Worm (Caenorhabditis elegans) whole organism, L1 larva: ENCODE measurements around the gene gtl-2.

ENCODE experiments used
- ama-1 ChIP-seq: fragments of 150-350 bp; optimal IDR thresholded peaks from 2 replicates; lab custom pipeline; 2014
- lir-3 ChIP-seq: sonication (generic microtip); optimal IDR thresholded peaks from 2 replicates; lab custom pipeline; 2016; ENCODE audit warnings: mild to moderate bottlenecking, missing genetic modification characterization, moderate library complexity, missing compliant biosample characterization; ENCODE audit not compliant: poor library complexity
- sox-4 ChIP-seq: sonication (generic microtip); optimal IDR thresholded peaks from 2 replicates; lab custom pipeline; 2016; ENCODE audit warnings: missing genetic modification characterization, missing compliant biosample characterization
- sptf-1 ChIP-seq: fragments of 150-350 bp; optimal IDR thresholded peaks from 2 replicates; lab custom pipeline; 2014; ENCODE audit warnings: missing biosample characterization, missing genetic modification characterization
- unc-86 ChIP-seq: sonication (generic microtip); optimal IDR thresholded peaks from 2 replicates; lab custom pipeline; 2016; ENCODE audit warnings: missing genetic modification characterization, missing compliant biosample characterization
- zag-1 ChIP-seq: fragments of 150-350 bp; optimal IDR thresholded peaks from 2 replicates; lab custom pipeline; 2014; ENCODE audit warnings: missing biosample characterization, missing genetic modification characterization

DNA sequence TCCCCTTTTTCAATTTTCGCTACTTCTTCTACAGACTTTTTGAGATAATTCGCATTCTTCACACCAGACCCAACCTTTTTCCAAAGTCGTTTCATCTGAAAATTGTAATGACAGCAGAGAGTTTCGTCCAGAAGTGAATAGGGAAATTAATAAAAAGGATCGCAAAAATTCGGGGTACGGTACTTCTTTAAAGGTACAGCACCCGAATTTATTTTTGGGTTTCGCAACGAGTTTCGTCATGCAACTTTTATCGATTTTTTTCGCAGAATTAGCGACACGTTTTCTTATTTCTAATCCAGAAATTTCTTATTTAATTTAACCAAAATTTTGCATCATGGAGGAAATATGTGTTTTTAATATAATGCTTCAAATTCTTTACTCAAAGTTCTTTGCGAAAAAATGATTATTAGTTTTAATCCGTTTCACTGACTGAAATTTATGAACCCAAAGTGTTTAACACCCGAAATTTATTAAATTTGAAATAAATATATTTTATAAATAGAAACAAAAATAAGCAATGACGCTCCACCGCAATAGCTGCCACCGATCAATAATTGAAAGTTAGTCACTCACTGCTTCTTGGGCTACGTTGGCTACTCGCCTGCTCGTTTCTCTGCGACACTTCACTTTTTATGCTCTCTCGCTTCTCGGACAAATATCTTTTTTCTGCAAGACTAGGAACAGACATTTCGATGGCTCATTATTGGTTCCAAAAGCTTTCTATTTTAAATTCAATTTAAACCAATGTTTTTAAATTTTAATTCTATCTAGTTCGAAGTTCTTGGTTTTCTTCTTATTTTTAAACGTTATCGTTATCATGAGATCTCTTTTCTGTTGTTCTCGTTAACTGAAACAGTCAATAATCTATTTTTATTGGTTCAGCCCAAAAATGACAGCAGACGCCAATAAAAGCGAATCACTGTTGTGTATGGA is 25.2 kb downstream of the gtl-2 start, which contains the start of the genes B0035.15 and dnj-1:
- TF ChIP-seq lir-3 (tag; lab: Kevin White, UChicago) (no peak), sox-4 (tag; lab: Kevin White, UChicago) (no peak), zag-1 (tag; lab: Kevin White, UChicago) (no peak), sptf-1 (no peak), ama-1 (lab: Kevin White, UChicago) (no peak), unc-86 (tag; lab: Kevin White, UChicago) (no peak)
